Worm (Caenorhabditis elegans) whole organism, late embryonic: ENCODE results near the gene T27E7.5.

Source experiments
- ama-1 ChIP-seq: fragments of 150-350 bp; optimal IDR thresholded peaks from 2 replicates; lab custom pipeline; 2014
- ceh-45 ChIP-seq: fragments of 200-800 bp; sonication (Bioruptor generic); IDR thresholded peaks from 2 replicates; pipeline ENCODE4 v1.3.6; 2022; ENCODE audit warnings: missing genetic modification reagents, missing genetic modification characterization, missing compliant biosample characterization
- che-1 ChIP-seq: sonication (generic microtip); optimal IDR thresholded peaks from 2 replicates; lab custom pipeline; 2016; ENCODE audit warnings: mild to moderate bottlenecking, missing genetic modification characterization, missing compliant biosample characterization
- lin-11 ChIP-seq: fragments of 200-800 bp; sonication (Bioruptor generic); optimal IDR thresholded peaks from 2 replicates; lab custom pipeline; 2018; ENCODE audit warnings: mild to moderate bottlenecking, missing genetic modification characterization, missing compliant biosample characterization
- mec-3 ChIP-seq: sonication (generic microtip); optimal IDR thresholded peaks from 2 replicates; lab custom pipeline; 2016; ENCODE audit warnings: borderline replicate concordance, missing genetic modification characterization, missing compliant biosample characterization
- nhr-11 ChIP-seq: fragments of 150-350 bp; optimal IDR thresholded peaks from 2 replicates; lab custom pipeline; 2014; ENCODE audit warnings: missing biosample characterization, missing genetic modification characterization

ce11 chrIV:14491135-14491534, 45.8 kb upstream of the T27E7.5 start:
- TF ChIP-seq ama-1 (lab: Kevin White, UChicago) (no peak), lin-11 (no peak), ceh-45 (GFP tag; lab: Robert Waterston, UW) (no peak), che-1 (no peak), mec-3 (tag; lab: Kevin White, UChicago) (no peak), nhr-11 (tag; lab: Kevin White, UChicago) (no peak)
